Worm (Caenorhabditis elegans): ENCODE measurements around the gene nonu-1.

The nonu-1 gene

DNA sequence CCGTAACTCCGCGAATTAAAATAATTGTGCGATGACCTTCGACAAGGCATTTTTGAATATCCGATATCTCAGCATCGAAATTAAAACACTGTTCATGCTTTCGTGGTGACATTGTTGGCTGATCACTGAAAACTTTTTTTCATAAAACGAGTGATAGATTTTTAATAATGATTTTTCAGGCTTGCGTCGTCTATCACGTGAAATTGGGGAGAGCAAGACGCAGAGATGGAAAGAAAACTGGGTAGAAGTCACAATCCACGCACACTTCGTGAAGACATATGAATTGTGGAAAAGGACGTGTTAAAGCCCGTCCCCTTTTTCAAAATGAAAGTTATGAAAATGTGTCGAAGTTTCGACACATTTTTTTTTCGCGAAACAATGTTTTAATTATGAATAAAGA lies at the start of gene nonu-1 (continued):
- TF ChIP-seq lir-3 (tag; optimal IDR thresholded peaks at IDR 0.05; ENCODE audit: poor library complexity) (no peak), nhr-90 (tag; optimal IDR thresholded peaks at IDR 0.05; ENCODE audit: poor library complexity) (no peak), alr-1 (tag; optimal IDR thresholded peaks at IDR 0.05; ENCODE audit: borderline replicate concordance) (peak; percentile 8), unc-30 (tag; optimal IDR thresholded peaks at IDR 0.05) (no peak), zip-4 (GFP tag; optimal IDR thresholded peaks at IDR 0.05) (no peak)

DNA sequence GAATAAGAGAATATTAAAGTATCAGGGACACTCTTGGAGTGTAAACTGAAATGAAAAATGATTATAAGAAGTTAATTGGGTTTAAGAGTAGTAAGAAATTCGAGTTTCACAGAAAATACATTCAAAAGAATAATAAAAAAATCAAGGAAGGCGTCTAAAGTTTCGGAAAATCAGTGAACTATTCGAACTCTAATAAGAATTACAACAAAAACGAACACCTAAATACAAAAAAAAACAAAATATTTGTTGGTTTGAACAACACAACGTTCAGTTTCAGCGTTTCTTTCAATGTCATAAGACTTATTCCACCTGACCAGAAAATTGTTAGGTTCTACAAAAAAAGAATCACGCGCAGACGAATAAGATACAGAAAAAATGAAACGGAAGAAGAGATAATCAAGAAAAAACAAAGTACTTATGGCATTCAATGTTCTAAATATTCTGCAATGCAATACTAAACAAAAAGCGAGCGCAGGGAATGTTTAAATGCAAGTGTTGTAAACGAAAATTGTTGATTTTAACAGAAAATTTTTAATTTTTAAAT lies 49.4 kb upstream of the nonu-1 start, which contains the start of gene nhl-2:
Gene nhl-2, minus strand, starts transcription at position 51 of the 544 bp plus-strand sequence.
- TF ChIP-seq lin-35 (GFP tag; optimal IDR thresholded peaks at IDR 0.05): peak in 1 of 2 experiments; percentile 5
- TF ChIP-seq nhr-85 (tag): peak; percentile 41
- no peak for TF ChIP-seq ets-5 (GFP tag; IDR thresholded peaks at IDR 0.05)
- no peak for TF ChIP-seq efl-1 (optimal IDR thresholded peaks at IDR 0.05)
- peak in 1 of 2 experiments; percentile 84 for TF ChIP-seq efl-1 (GFP tag; optimal IDR thresholded peaks at IDR 0.05 in 1 of 2)
- TF ChIP-seq mab-9 (GFP tag; IDR thresholded peaks at IDR 0.05): no peak
- no peak for TF ChIP-seq lin-15B (tag; optimal IDR thresholded peaks at IDR 0.05)
- TF ChIP-seq ceh-82 (tag; optimal IDR thresholded peaks at IDR 0.05): no peak
- no peak for TF ChIP-seq ztf-11 (tag; optimal IDR thresholded peaks at IDR 0.05)
- TF ChIP-seq vab-15 (tag; optimal IDR thresholded peaks at IDR 0.05): no peak
- no peak for TF ChIP-seq skn-1 (tag; optimal IDR thresholded peaks at IDR 0.05)
- TF ChIP-seq snpc-4 (tag; optimal IDR thresholded peaks at IDR 0.05): no peak

DNA sequence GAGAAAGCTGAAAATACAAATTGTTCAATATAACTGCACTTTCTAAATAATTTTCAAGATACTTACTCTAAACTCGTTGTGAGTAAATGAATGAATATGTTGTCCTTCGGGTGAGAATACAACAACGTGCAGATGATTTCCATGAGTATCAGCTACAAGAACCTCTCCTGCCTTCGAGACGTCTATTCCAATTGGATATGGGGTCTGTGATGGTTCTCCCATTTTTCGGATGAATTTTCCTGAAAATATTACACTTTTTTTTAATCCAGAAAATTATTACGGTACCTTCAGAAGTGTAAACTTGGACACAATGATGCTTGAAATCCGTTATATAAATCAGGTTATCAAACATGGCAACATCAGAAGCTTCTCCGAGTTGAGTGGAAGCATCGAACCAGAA lies 45.6 kb upstream of the nonu-1 start:
- no peak for TF ChIP-seq ets-5 (GFP tag; IDR thresholded peaks at IDR 0.05)
- no peak for TF ChIP-seq efl-1 (optimal IDR thresholded peaks at IDR 0.05)
- peak in 1 of 2 experiments; percentile 83 for TF ChIP-seq efl-1 (GFP tag; optimal IDR thresholded peaks at IDR 0.05 in 1 of 2)
- no peak for TF ChIP-seq lin-39 (tag; optimal IDR thresholded peaks at IDR 0.05)
- TF ChIP-seq elt-2 (tag; optimal IDR thresholded peaks at IDR 0.05): no peak
- TF ChIP-seq unc-98 (GFP tag; IDR thresholded peaks at IDR 0.05): no peak
- peak; percentile 33 for TF ChIP-seq aly-2 (tag; optimal IDR thresholded peaks at IDR 0.05)
- no peak for TF ChIP-seq ztf-4 (tag; optimal IDR thresholded peaks at IDR 0.05)
- no peak for TF ChIP-seq F16B12.6 (tag; optimal IDR thresholded peaks at IDR 0.05)
- no peak for TF ChIP-seq mep-1 (tag; optimal IDR thresholded peaks at IDR 0.05)
- TF ChIP-seq ceh-63 (GFP tag; optimal IDR thresholded peaks at IDR 0.05): no peak
- TF ChIP-seq swsn-7 (tag; optimal IDR thresholded peaks at IDR 0.05): no peak

DNA sequence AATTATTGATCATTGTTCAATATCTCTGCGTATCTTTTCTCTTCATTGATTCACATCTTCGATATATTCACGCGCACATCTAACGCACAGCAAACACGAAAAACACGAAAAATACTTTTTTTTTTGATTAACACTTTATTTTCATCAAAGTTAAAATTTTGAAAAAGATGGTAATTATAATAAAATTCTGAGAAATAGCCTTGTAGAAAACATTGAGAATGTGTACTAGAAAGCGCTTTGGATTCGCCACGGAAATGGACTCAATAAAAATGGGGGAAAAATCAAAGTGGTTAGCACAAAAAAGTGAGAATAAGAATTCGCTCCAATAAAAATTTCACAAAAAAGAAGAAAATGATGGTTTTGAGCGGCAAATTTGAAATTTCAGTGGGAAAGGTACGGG lies 43.8 kb upstream of the nonu-1 start, which contains the start of gene F26F4.6:
Gene F26F4.6, minus strand, starts transcription at position 101 of the 400 bp plus-strand sequence.
- TF ChIP-seq grh-1 (GFP tag; IDR thresholded peaks at IDR 0.05): no peak
- peak in 1 of 2 experiments; percentile 15 for TF ChIP-seq lin-35 (GFP tag; optimal IDR thresholded peaks at IDR 0.05)
- TF ChIP-seq snu-23 (GFP tag; optimal IDR thresholded peaks at IDR 0.05): no peak
- peak; percentile 18 for TF ChIP-seq aly-2 (tag; optimal IDR thresholded peaks at IDR 0.05)
- no peak for TF ChIP-seq mab-9 (GFP tag; IDR thresholded peaks at IDR 0.05)
- TF ChIP-seq efl-1 (optimal IDR thresholded peaks at IDR 0.05): no peak
- TF ChIP-seq efl-1 (GFP tag; optimal IDR thresholded peaks at IDR 0.05 in 1 of 2): no peak
- TF ChIP-seq swsn-7 (tag; optimal IDR thresholded peaks at IDR 0.05): no peak
- no peak for TF ChIP-seq mdl-1 (tag; optimal IDR thresholded peaks at IDR 0.05)
- no peak for TF ChIP-seq unc-86 (tag; optimal IDR thresholded peaks at IDR 0.05)

DNA sequence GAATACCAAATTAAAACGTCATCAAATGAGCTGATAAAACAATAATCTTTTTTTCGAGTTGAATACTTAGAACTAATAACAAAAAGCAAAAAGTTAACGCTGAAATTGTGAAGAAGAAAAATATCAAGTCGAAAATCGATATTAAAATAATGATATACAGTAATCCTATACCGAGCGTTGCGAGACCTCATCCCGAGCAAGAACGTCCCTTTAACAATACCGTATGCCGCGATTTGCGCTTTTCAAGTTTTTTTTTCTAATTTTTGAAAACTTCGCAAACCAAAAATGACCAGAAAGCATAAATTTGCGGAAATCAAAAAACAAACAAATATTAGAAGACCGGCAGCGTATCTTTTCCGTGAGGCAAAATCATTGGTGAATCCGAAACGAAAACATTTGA lies 41.3 kb upstream of the nonu-1 start, which contains the start of gene F26F4.5:
Gene F26F4.5, minus strand, starts transcription at position 256 of the 400 bp plus-strand sequence.
- no peak for TF ChIP-seq aha-1 (tag; optimal IDR thresholded peaks at IDR 0.05)
- no peak for TF ChIP-seq mdl-1 (tag; optimal IDR thresholded peaks at IDR 0.05)
- no peak for TF ChIP-seq ceh-63 (GFP tag; optimal IDR thresholded peaks at IDR 0.05)
- no peak for TF ChIP-seq ets-5 (GFP tag; IDR thresholded peaks at IDR 0.05)
- TF ChIP-seq ceh-82 (tag; optimal IDR thresholded peaks at IDR 0.05): no peak
- TF ChIP-seq elt-2 (tag; optimal IDR thresholded peaks at IDR 0.05): no peak
- TF ChIP-seq lin-13 (GFP tag; optimal IDR thresholded peaks at IDR 0.05): no peak
- TF ChIP-seq fkh-4 (tag; optimal IDR thresholded peaks at IDR 0.05; ENCODE audit: borderline replicate concordance): no peak
- no peak for TF ChIP-seq ceh-8 (GFP tag; optimal IDR thresholded peaks at IDR 0.05)
- TF ChIP-seq efl-3 (GFP tag; optimal IDR thresholded peaks at IDR 0.05): no peak
- no peak for TF ChIP-seq pax-3 (tag; optimal IDR thresholded peaks at IDR 0.05)
- TF ChIP-seq swsn-7 (tag; optimal IDR thresholded peaks at IDR 0.05): no peak

Data from whole organism, L1 larva.